Worm (Caenorhabditis elegans) whole organism, L4/young adult: ENCODE data around the gene K09C6.3.

Source experiments
- W03F9.2 ChIP-seq: fragments of 150-350 bp; optimal IDR thresholded peaks from 2 replicates; lab custom pipeline; 2014; ENCODE audit warnings: missing biosample characterization, missing genetic modification characterization
- him-1 ChIP-seq: sonication (generic microtip); optimal IDR thresholded peaks from 2 replicates; lab custom pipeline; 2016; ENCODE audit warnings: missing genotype, missing genetic modification reagents, missing genetic modification characterization, missing compliant biosample characterization

- TF ChIP-seq W03F9.2 (tag; lab: Kevin White, UChicago) (no peak), him-1 (no peak)
Observed at ce11 chrV:849042-849441, 3.2 kb upstream of the K09C6.3 start.
